Worm (Caenorhabditis elegans): ENCODE measurements around the gene fbxa-85.
A peak's percentile ranks its signal among the peaks of the same experiment; 100 is the strongest.
"Not testable (repeated sequence)": the region's sequence is repeated elsewhere in the genome, so short reads cannot be mapped to it uniquely, and the experiment has no call there.

The fbxa-85 gene

ce11 chrV:17261385-17261784 lies 2.4 kb downstream of the fbxa-85 start:
- TF ChIP-seq snpc-4 (tag; optimal IDR thresholded peaks at IDR 0.05) (peak; percentile 19), ceh-82 (tag; optimal IDR thresholded peaks at IDR 0.05) (no peak)

- TF ChIP-seq ceh-82, lin-39, nhr-11 (tag; optimal IDR thresholded peaks at IDR 0.05): not testable (repeated sequence)
Measured at ce11 chrV:17264855-17265254, 5.9 kb downstream of the fbxa-85 start, which contains the start of gene K10G4.3. Gene K10G4.3 (minus strand): TSS chrV:17264955.

ce11 chrV:17272112-17272511 lies 13.1 kb downstream of the fbxa-85 start:
- TF ChIP-seq nhr-76 (tag; optimal IDR thresholded peaks at IDR 0.05) (no peak), snpc-4 (tag; optimal IDR thresholded peaks at IDR 0.05) (no peak), fkh-10 (GFP tag; optimal IDR thresholded peaks at IDR 0.05) (no peak), nfya-1 (tag; optimal IDR thresholded peaks at IDR 0.05; ENCODE audit: insufficient read depth) (no peak), pha-4 (tag; optimal IDR thresholded peaks at IDR 0.05) (no peak), ceh-82 (tag; optimal IDR thresholded peaks at IDR 0.05) (no peak), nhr-12 (tag; optimal IDR thresholded peaks at IDR 0.05) (no peak), nhr-25 (tag; optimal IDR thresholded peaks at IDR 0.05) (no peak), ceh-16 (tag; optimal IDR thresholded peaks at IDR 0.05) (no peak), tbx-2 (tag; optimal IDR thresholded peaks at IDR 0.05) (no peak), skn-1 (tag; optimal IDR thresholded peaks at IDR 0.05) (no peak), nhr-237 (tag; optimal IDR thresholded peaks at IDR 0.05) (no peak)

- no peak for TF ChIP-seq ama-1 (optimal IDR thresholded peaks at IDR 0.05)
- TF ChIP-seq nhr-77 (tag; optimal IDR thresholded peaks at IDR 0.05) = no peak
- TF ChIP-seq pha-4 (tag; optimal IDR thresholded peaks at IDR 0.05) = no peak
- no peak for TF ChIP-seq nhr-25 (tag; optimal IDR thresholded peaks at IDR 0.05)
- TF ChIP-seq lin-39 (tag; optimal IDR thresholded peaks at IDR 0.05) = no peak
- TF ChIP-seq nhr-11 (tag; optimal IDR thresholded peaks at IDR 0.05) = no peak
- TF ChIP-seq ceh-82 (tag; optimal IDR thresholded peaks at IDR 0.05) = no peak
- no peak for TF ChIP-seq mml-1 (tag; optimal IDR thresholded peaks at IDR 0.05)
- TF ChIP-seq ztf-4 (tag; optimal IDR thresholded peaks at IDR 0.05) = no peak
- TF ChIP-seq ceh-9 (tag; optimal IDR thresholded peaks at IDR 0.05) = no peak
Measured at ce11 chrV:17273249-17273648, 14.3 kb downstream of the fbxa-85 start, which contains the start of gene K10G4.10. Gene K10G4.10 (plus strand): TSS chrV:17273549.

- no peak for TF ChIP-seq snpc-4 (tag; optimal IDR thresholded peaks at IDR 0.05)
- no peak for TF ChIP-seq ztf-11 (tag; optimal IDR thresholded peaks at IDR 0.05)
- TF ChIP-seq ztf-4 (tag; optimal IDR thresholded peaks at IDR 0.05) = no peak
- no peak for TF ChIP-seq jun-1 (tag; optimal IDR thresholded peaks at IDR 0.05)
- TF ChIP-seq fos-1 (tag; optimal IDR thresholded peaks at IDR 0.05) = no peak
- TF ChIP-seq pha-4 (tag; optimal IDR thresholded peaks at IDR 0.05) = no peak
- no peak for TF ChIP-seq fkh-2 (tag; optimal IDR thresholded peaks at IDR 0.05)
- no peak for TF ChIP-seq zag-1 (tag; optimal IDR thresholded peaks at IDR 0.05)
- no peak for TF ChIP-seq ceh-16 (tag; optimal IDR thresholded peaks at IDR 0.05)
- no peak for TF ChIP-seq nhr-43 (tag; optimal IDR thresholded peaks at IDR 0.05; ENCODE audit: poor library complexity, severe bottlenecking)
- no peak for TF ChIP-seq hmg-11 (tag; optimal IDR thresholded peaks at IDR 0.05)
- no peak for TF ChIP-seq ama-1 (optimal IDR thresholded peaks at IDR 0.05)
- TF ChIP-seq daf-12 (tag; optimal IDR thresholded peaks at IDR 0.05) = no peak
- no peak for TF ChIP-seq nhr-28 (tag; optimal IDR thresholded peaks at IDR 0.05)
- TF ChIP-seq elt-3 (tag; optimal IDR thresholded peaks at IDR 0.05) = no peak
- TF ChIP-seq nhr-237 (tag; optimal IDR thresholded peaks at IDR 0.05) = no peak
- TF ChIP-seq R02D3.7 (tag; optimal IDR thresholded peaks at IDR 0.05) = no peak
- no peak for TF ChIP-seq egl-5 (tag; optimal IDR thresholded peaks at IDR 0.05)
- no peak for TF ChIP-seq egl-27 (tag; optimal IDR thresholded peaks at IDR 0.05)
Measured at ce11 chrV:17284159-17284558, 25.2 kb downstream of the fbxa-85 start.

ce11 chrV:17292740-17293139 lies 33.8 kb downstream of the fbxa-85 start:
- TF ChIP-seq elt-1 (tag; optimal IDR thresholded peaks at IDR 0.05) (no peak), nhr-28 (tag; optimal IDR thresholded peaks at IDR 0.05) (no peak), ceh-16 (tag; optimal IDR thresholded peaks at IDR 0.05) (no peak), aly-2 (tag; optimal IDR thresholded peaks at IDR 0.05) (no peak), nhr-43 (tag; optimal IDR thresholded peaks at IDR 0.05; ENCODE audit: poor library complexity, severe bottlenecking) (no peak)
